Worm (Caenorhabditis elegans): ENCODE measurements around the gene F39F10.5.

DNA sequence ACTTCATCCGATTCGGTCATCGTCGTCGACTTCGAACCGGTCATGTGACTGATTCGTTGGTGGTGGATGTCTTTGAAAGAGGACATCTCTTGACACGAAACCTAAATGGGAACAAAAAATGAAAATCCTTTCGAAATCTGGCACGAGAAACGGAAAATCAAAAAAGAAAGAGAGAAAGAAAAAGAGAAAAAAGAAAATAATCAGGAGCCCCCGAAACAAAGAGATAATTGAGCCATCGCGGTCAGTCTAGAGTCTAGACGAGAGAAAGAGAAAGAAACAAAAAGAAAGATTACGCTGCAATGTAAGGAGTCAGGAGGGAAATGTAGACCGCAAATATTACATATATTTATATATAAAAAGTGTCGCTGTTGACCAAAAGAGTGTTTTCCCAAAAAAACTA lies 44.6 kb downstream of the F39F10.5 start, which contains the start of gene aakg-2:
- TF ChIP-seq ztf-23 (GFP tag; IDR thresholded peaks at IDR 0.05) (no peak), T22C8.4 (GFP tag; IDR thresholded peaks at IDR 0.05) (no peak), tab-1 (GFP tag; IDR thresholded peaks at IDR 0.05) (no peak), med-1 (GFP tag; optimal IDR thresholded peaks at IDR 0.05; ENCODE audit: insufficient read depth) (no peak), ref-1 (GFP tag; conservative IDR thresholded peaks at IDR 0.05) (no peak), cog-1 (tag; optimal IDR thresholded peaks at IDR 0.05) (no peak), klf-2 (GFP tag; conservative IDR thresholded peaks at IDR 0.05) (no peak), ztf-29 (GFP tag; IDR thresholded peaks at IDR 0.05) (no peak)

Data from whole organism, midembryonic.